Worm (Caenorhabditis elegans) whole organism, early embryonic: ENCODE data around the gene prx-12.

Source experiments
- B0310.2 ChIP-seq: sonication (generic microtip); optimal IDR thresholded peaks from 2 replicates; lab custom pipeline; 2016; ENCODE audit warnings: mild to moderate bottlenecking, missing genetic modification characterization, missing compliant biosample characterization
- aly-1 ChIP-seq: sonication (generic microtip); optimal IDR thresholded peaks from 2 replicates; lab custom pipeline; 2016; ENCODE audit warnings: missing genetic modification characterization, missing compliant biosample characterization
- ama-1 ChIP-seq: fragments of 150-350 bp; optimal IDR thresholded peaks from 2 replicates; lab custom pipeline; 2014
- flt-1 ChIP-seq: fragments of 200-800 bp; sonication (Bioruptor generic); IDR thresholded peaks from 2 replicates; pipeline ENCODE4 v1.3.6; 2022; ENCODE audit warnings: missing genetic modification characterization, missing compliant biosample characterization
- hnd-1 ChIP-seq: sonication (generic microtip); optimal IDR thresholded peaks from 2 replicates; lab custom pipeline; 2016; ENCODE audit warnings: missing genetic modification characterization, missing compliant biosample characterization
- scrt-1 ChIP-seq: fragments of 200-800 bp; sonication (Bioruptor generic); IDR thresholded peaks from 2 replicates; pipeline ENCODE4 v1.3.6; 2022; ENCODE audit warnings: missing genetic modification characterization, missing compliant biosample characterization
- tra-4 ChIP-seq: sonication (generic microtip); optimal IDR thresholded peaks from 2 replicates; lab custom pipeline; 2017; ENCODE audit warnings: missing genetic modification characterization, missing compliant biosample characterization

- TF ChIP-seq flt-1 (GFP tag; lab: Robert Waterston, UW) (no peak), hnd-1 (tag; lab: Kevin White, UChicago) (no peak), ama-1 (lab: Kevin White, UChicago) (no peak), tra-4 (tag; lab: Kevin White, UChicago) (no peak), B0310.2 (tag; lab: Kevin White, UChicago) (no peak), aly-1 (no peak), scrt-1 (GFP tag; lab: Robert Waterston, UW) (no peak)
Observed at ce11 chrX:11437716-11438115, 44.6 kb downstream of the prx-12 start.
